Worm (Caenorhabditis elegans): ENCODE results near the gene C04B4.2.

DNA sequence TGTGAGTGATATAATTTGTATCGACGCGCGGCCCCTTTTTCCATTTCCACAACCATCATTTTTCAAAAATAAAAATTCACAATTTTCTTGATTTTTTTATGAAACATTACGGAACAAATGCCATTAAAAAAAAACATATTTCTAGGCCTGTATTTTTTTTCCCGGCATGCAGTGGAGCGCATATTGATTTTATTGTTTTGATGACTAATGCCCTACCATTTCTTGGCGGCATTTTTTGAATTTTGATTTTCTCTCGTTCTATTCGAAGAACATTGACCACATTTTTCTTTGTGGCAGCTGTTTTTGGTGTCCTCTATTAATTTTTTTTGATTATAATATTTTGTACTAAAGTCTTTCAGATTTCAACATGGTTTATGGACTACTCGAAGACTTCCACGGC, 15.2 kb downstream of the C04B4.2 start, which contains the start of gene W06D11.3:
- TF ChIP-seq egl-27 (tag; optimal IDR thresholded peaks at IDR 0.05) (no peak), Y116A8C.19 (tag; optimal IDR thresholded peaks at IDR 0.05; ENCODE audit: borderline replicate concordance) (no peak), fkh-10 (GFP tag; optimal IDR thresholded peaks at IDR 0.05) (no peak), isw-1 (GFP tag; IDR thresholded peaks at IDR 0.05) (no peak), C04F5.9 (tag; optimal IDR thresholded peaks at IDR 0.05) (no peak), nhr-71 (tag; optimal IDR thresholded peaks at IDR 0.05) (no peak), tlp-1 (tag; optimal IDR thresholded peaks at IDR 0.05) (no peak), skn-1 (tag; optimal IDR thresholded peaks at IDR 0.05) (no peak), unc-130 (tag; optimal IDR thresholded peaks at IDR 0.05) (no peak), nhr-47 (tag; optimal IDR thresholded peaks at IDR 0.05) (no peak)

Measured in whole organism, L1 larva.